Fruit fly (Drosophila melanogaster) whole organism, wandering third instar larva: ENCODE data around the gene Cpr11B.

Experiments
- Abd-B ChIP-seq: fragments of >200 bp; optimal IDR thresholded peaks from 2 replicates; lab custom pipeline; 2017; ENCODE audit warnings: missing biosample characterization, missing genetic modification characterization
- CG32264 ChIP-seq: fragments of 200-800 bp; sonication (Bioruptor generic); optimal IDR thresholded peaks from 2 replicates; lab custom pipeline; 2016; ENCODE audit warnings: missing biosample characterization, missing genetic modification characterization
- CG9705 ChIP-seq: fragments of 200-800 bp; sonication (Bioruptor generic); optimal IDR thresholded peaks from 2 replicates; lab custom pipeline; 2018; ENCODE audit warnings: missing biosample characterization, mild to moderate bottlenecking, missing genetic modification characterization
- CrebA ChIP-seq: fragments of 200-800 bp; sonication (Bioruptor generic); optimal IDR thresholded peaks from 2 replicates; lab custom pipeline; 2016; ENCODE audit warnings: missing biosample characterization, mild to moderate bottlenecking, missing genetic modification characterization, borderline replicate concordance
- Dfd ChIP-seq: fragments of >200 bp; optimal IDR thresholded peaks from 2 replicates; lab custom pipeline; 2017; ENCODE audit warnings: missing biosample characterization, missing genetic modification characterization
- Dif ChIP-seq: fragments of 200-275, 200-300 bp; sonication (Bioruptor generic); optimal IDR thresholded peaks from 2 replicates; lab custom pipeline; 2018; ENCODE audit warnings: missing biosample characterization, missing genetic modification characterization; ENCODE audit not compliant: partially characterized antibody
- GATAd ChIP-seq: sonication (Bioruptor generic); optimal IDR thresholded peaks from 2 replicates; lab custom pipeline; 2016; ENCODE audit warnings: missing biosample characterization, missing genetic modification characterization
- HLH106 ChIP-seq: fragments of 200-800 bp; optimal IDR thresholded peaks from 3 replicates; lab custom pipeline; 2019; ENCODE audit warnings: missing biosample characterization, mild to moderate bottlenecking, missing genetic modification characterization, moderate library complexity
- Hnf4 ChIP-seq: fragments of 200-800 bp; sonication (Bioruptor generic); optimal IDR thresholded peaks from 2 replicates; lab custom pipeline; 2016; ENCODE audit warnings: missing biosample characterization, mild to moderate bottlenecking, missing genetic modification characterization
- Hr78 ChIP-seq: fragments of >200 bp; optimal IDR thresholded peaks from 2 replicates; lab custom pipeline; 2017; ENCODE audit warnings: missing biosample characterization, missing genetic modification characterization
- Hr83 ChIP-seq: fragments of 200-300 bp; sonication (Bioruptor generic); optimal IDR thresholded peaks from 2 replicates; lab custom pipeline; 2016; ENCODE audit warnings: missing biosample characterization, mild to moderate bottlenecking, missing genetic modification characterization, moderate library complexity; ENCODE audit not compliant: poor library complexity, severe bottlenecking
- Jra ChIP-seq: sonication (Bioruptor generic); optimal IDR thresholded peaks from 2 replicates; lab custom pipeline; 2016; ENCODE audit warnings: missing biosample characterization, missing genetic modification characterization
- Mio ChIP-seq: sonication (Bioruptor generic); optimal IDR thresholded peaks from 2 replicates; lab custom pipeline; 2016; ENCODE audit warnings: missing biosample characterization, missing genetic modification characterization
- Myc ChIP-seq: fragments of >200 bp; optimal IDR thresholded peaks from 2 replicates; lab custom pipeline; 2017
- N ChIP-seq: fragments of >200 bp; optimal IDR thresholded peaks from 2 replicates; lab custom pipeline; 2018; ENCODE audit warnings: missing biosample characterization, missing external identifiers, missing genetic modification characterization
- OdsH ChIP-seq: fragments of 200-800 bp; sonication (Bioruptor generic); optimal IDR thresholded peaks from 2 replicates; lab custom pipeline; 2016; ENCODE audit warnings: missing biosample characterization, mild to moderate bottlenecking, missing genetic modification characterization
- Rel ChIP-seq, 2 experiments: fragments of 200-800 bp; sonication (Bioruptor generic) in 1 of 2; optimal IDR thresholded peaks; 2 replicates in 1 of 2; 3 replicates in 1 of 2; lab custom pipeline; 2016 to 2019; ENCODE audit warnings: mild to moderate bottlenecking in 2 of 2, missing biosample characterization in 2 of 2, missing genetic modification characterization in 2 of 2, moderate library complexity in 1 of 2
- Sp1 ChIP-seq: fragments of 200-800 bp; sonication (Bioruptor generic); optimal IDR thresholded peaks from 3 replicates; lab custom pipeline; 2019; ENCODE audit warnings: missing biosample characterization, mild to moderate bottlenecking, missing genetic modification characterization, moderate library complexity
- Vsx2 ChIP-seq: fragments of 200-300, 225-300 bp; sonication (Bioruptor generic); optimal IDR thresholded peaks from 2 replicates; lab custom pipeline; 2018; ENCODE audit warnings: missing biosample characterization, missing genetic modification characterization; ENCODE audit not compliant: partially characterized antibody
- br ChIP-seq: fragments of 200-800 bp; sonication (Bioruptor generic); optimal IDR thresholded peaks from 2 replicates; lab custom pipeline; 2016; ENCODE audit warnings: missing biosample characterization, missing genetic modification characterization
- brk ChIP-seq: fragments of 200-800 bp; sonication (Bioruptor generic); optimal IDR thresholded peaks from 2 replicates; lab custom pipeline; 2016; ENCODE audit warnings: missing biosample characterization, mild to moderate bottlenecking, missing genetic modification characterization
- dl ChIP-seq, 2 experiments: fragments of 175-275, 200-275 bp in 1 of 2; fragments of 200-275 bp in 1 of 2; sonication (Bioruptor generic); optimal IDR thresholded peaks; lab custom pipeline; 2018; ENCODE audit warnings: mild to moderate bottlenecking in 2 of 2, missing biosample characterization in 2 of 2, missing genetic modification characterization in 2 of 2, moderate library complexity in 2 of 2; ENCODE audit not compliant: partially characterized antibody in 2 of 2, insufficient read depth in 1 of 2
- dmrt93B ChIP-seq: fragments of 200-800 bp; sonication (Bioruptor generic); optimal IDR thresholded peaks from 2 replicates; lab custom pipeline; 2018; ENCODE audit warnings: missing biosample characterization, mild to moderate bottlenecking, missing genetic modification characterization
- dsf ChIP-seq: sonication (Bioruptor generic); optimal IDR thresholded peaks from 2 replicates; lab custom pipeline; 2016; ENCODE audit warnings: missing biosample characterization, missing genetic modification characterization, borderline replicate concordance
- ey ChIP-seq: fragments of 200-800 bp; sonication (Bioruptor generic); optimal IDR thresholded peaks from 2 replicates; lab custom pipeline; 2016; ENCODE audit warnings: missing biosample characterization, missing genetic modification characterization
- foxo ChIP-seq, 2 experiments: fragments of 200-800 bp; sonication (Bioruptor generic); optimal IDR thresholded peaks; 2 replicates in 1 of 2; 3 replicates in 1 of 2; lab custom pipeline; 2016 to 2017; ENCODE audit warnings: missing biosample characterization in 2 of 2, missing genetic modification characterization in 2 of 2
- fru ChIP-seq: fragments of 200-800 bp; sonication (Bioruptor generic); optimal IDR thresholded peaks from 3 replicates; lab custom pipeline; 2016; ENCODE audit warnings: missing biosample characterization, mild to moderate bottlenecking, missing genetic modification characterization
- h ChIP-seq: fragments of 200-800 bp; sonication (Bioruptor generic); optimal IDR thresholded peaks from 3 replicates; lab custom pipeline; 2016; ENCODE audit warnings: missing biosample characterization, mild to moderate bottlenecking, missing genetic modification characterization
- jim ChIP-seq: fragments of 175-275, 200-325 bp; sonication (Bioruptor generic); optimal IDR thresholded peaks from 2 replicates; lab custom pipeline; 2016; ENCODE audit warnings: missing biosample characterization, mild to moderate bottlenecking, missing genetic modification characterization
- lola ChIP-seq: fragments of >200 bp; optimal IDR thresholded peaks from 2 replicates; lab custom pipeline; 2017; ENCODE audit warnings: missing biosample characterization, missing genetic modification characterization
- pan ChIP-seq: fragments of >200 bp; optimal IDR thresholded peaks from 2 replicates; lab custom pipeline; 2017
- psq ChIP-seq: fragments of 200-800 bp; sonication (Bioruptor generic); optimal IDR thresholded peaks from 3 replicates; lab custom pipeline; 2017; ENCODE audit warnings: missing biosample characterization, mild to moderate bottlenecking, missing genetic modification characterization, moderate library complexity
- rgr ChIP-seq: fragments of 200-800 bp; sonication (Bioruptor generic); optimal IDR thresholded peaks from 3 replicates; lab custom pipeline; 2016; ENCODE audit warnings: missing biosample characterization, mild to moderate bottlenecking, missing genetic modification characterization
- sage ChIP-seq: fragments of 200-800 bp; sonication (Bioruptor generic); optimal IDR thresholded peaks from 2 replicates; lab custom pipeline; 2016; ENCODE audit warnings: missing biosample characterization, mild to moderate bottlenecking, missing genetic modification characterization
- sv ChIP-seq: fragments of 200-800 bp; sonication (Bioruptor generic); optimal IDR thresholded peaks from 3 replicates; lab custom pipeline; 2016; ENCODE audit warnings: missing biosample characterization, missing genetic modification characterization
- tai ChIP-seq: sonication (Bioruptor generic); optimal IDR thresholded peaks from 2 replicates; lab custom pipeline; 2016; ENCODE audit warnings: missing biosample characterization, missing genetic modification characterization
- usp ChIP-seq: fragments of >200 bp; optimal IDR thresholded peaks from 2 replicates; lab custom pipeline; 2017; ENCODE audit warnings: missing biosample characterization, missing genetic modification characterization
- woc ChIP-seq: sonication (Bioruptor generic); optimal IDR thresholded peaks from 2 replicates; lab custom pipeline; 2016; ENCODE audit warnings: missing biosample characterization, mild to moderate bottlenecking, missing genetic modification characterization

The Cpr11B gene

dm6 chrX:12582984-12583869 is 30.3 kb downstream of the Cpr11B start, which contains the start of gene Pits:
Pits (minus strand) TSS chrX:12583193.
- TF ChIP-seq jim (peak; percentile 63), Jra (peak; percentile 16), Sp1 (peak; percentile 54), Abd-B (no peak), HLH106 (tag; lab: Kevin White, UChicago) (peak; percentile 54), OdsH (GFP tag; lab: Kevin White, UChicago) (peak; percentile 21), CG9705 (GFP tag; lab: Kevin White, UChicago) (no peak), pan (lab: Kevin White, UChicago) (no peak), tai (GFP tag; lab: Kevin White, UChicago) (no peak), ey (GFP tag; lab: Kevin White, UChicago) (no peak), brk (peak; percentile 36), Vsx2 (no peak), fru (GFP tag; lab: Kevin White, UChicago) (peak; percentile 26), GATAd (GFP tag; lab: Kevin White, UChicago) (no peak), Hr83 (GFP tag; lab: Kevin White, UChicago) (peak; percentile 81), foxo (GFP tag; optimal IDR thresholded peaks at IDR 0.05; lab: Kevin White, UChicago) (peak in 1 of 2 experiments; percentile 41), rgr (GFP tag; lab: Kevin White, UChicago) (peak; percentile 49), dsf (GFP tag; lab: Kevin White, UChicago) (no peak), woc (GFP tag; lab: Kevin White, UChicago) (peak; percentile 14), dmrt93B (GFP tag; lab: Kevin White, UChicago) (peak; percentile 1), psq (GFP tag; lab: Kevin White, UChicago) (peak; percentile 68), h (GFP tag; lab: Kevin White, UChicago) (peak; percentile 95), lola (no peak), Mio (GFP tag; lab: Kevin White, UChicago) (no peak), CrebA (GFP tag; lab: Kevin White, UChicago) (no peak), Dif (peak; percentile 58), Myc (peak; percentile 31), sv (GFP tag; lab: Kevin White, UChicago) (no peak), usp (GFP tag; lab: Kevin White, UChicago) (no peak), Hr78 (no peak), Dfd (no peak), br (GFP tag; lab: Kevin White, UChicago) (peak; percentile 24), Hnf4 (GFP tag; lab: Kevin White, UChicago) (peak; percentile 44), sage (GFP tag; lab: Kevin White, UChicago) (peak; percentile 26), Rel (GFP tag; optimal IDR thresholded peaks at IDR 0.05; lab: Kevin White, UChicago) (no peak), Rel (tag; optimal IDR thresholded peaks at IDR 0.05; lab: Kevin White, UChicago) (peak; percentile 65), CG32264 (GFP tag; lab: Kevin White, UChicago) (no peak), N (no peak), dl (GFP tag; optimal IDR thresholded peaks at IDR 0.05; lab: Kevin White, UChicago; ENCODE audit: insufficient read depth in 1 of 2, partially characterized antibody in 2 of 2) (peak; percentile 7 to 10)

dm6 chrX:12583870-12584390 is 31.0 kb downstream of the Cpr11B start:
- TF ChIP-seq jim (no peak), Sp1 (no peak), Myc (no peak), ey (GFP tag; lab: Kevin White, UChicago) (no peak), dl (GFP tag; optimal IDR thresholded peaks at IDR 0.05; lab: Kevin White, UChicago; ENCODE audit: insufficient read depth in 1 of 2, partially characterized antibody in 2 of 2) (no peak), dmrt93B (GFP tag; lab: Kevin White, UChicago) (no peak), Hnf4 (GFP tag; lab: Kevin White, UChicago) (no peak), Dfd (no peak), Rel (GFP tag; optimal IDR thresholded peaks at IDR 0.05; lab: Kevin White, UChicago) (no peak), Rel (tag; optimal IDR thresholded peaks at IDR 0.05; lab: Kevin White, UChicago) (no peak), Mio (GFP tag; lab: Kevin White, UChicago) (no peak), rgr (GFP tag; lab: Kevin White, UChicago) (no peak), psq (GFP tag; lab: Kevin White, UChicago) (no peak), tai (GFP tag; lab: Kevin White, UChicago) (no peak), Vsx2 (no peak), fru (GFP tag; lab: Kevin White, UChicago) (no peak), dsf (GFP tag; lab: Kevin White, UChicago) (no peak), GATAd (GFP tag; lab: Kevin White, UChicago) (no peak), Jra (no peak), woc (GFP tag; lab: Kevin White, UChicago) (no peak)
